Worm (Caenorhabditis elegans) whole organism, young adult: ENCODE data around the gene str-263.
"Not testable (repeated sequence)": the region's sequence is repeated elsewhere in the genome, so short reads cannot be mapped to it uniquely, and the experiment has no call there.

Source experiments
- B0019.2 ChIP-seq: fragments of 200-800 bp; sonication (Bioruptor generic); conservative IDR thresholded peaks from 2 replicates; pipeline ENCODE4 v1.3.6; 2022; ENCODE audit warnings: missing genetic modification reagents, missing genetic modification characterization, missing compliant biosample characterization
- B0261.1 ChIP-seq: sonication (generic microtip); optimal IDR thresholded peaks from 2 replicates; lab custom pipeline; 2016; ENCODE audit warnings: mild to moderate bottlenecking, missing genetic modification characterization, moderate library complexity, missing compliant biosample characterization
- F22D6.2 ChIP-seq: sonication (generic microtip); optimal IDR thresholded peaks from 2 replicates; lab custom pipeline; 2016; ENCODE audit warnings: mild to moderate bottlenecking, missing genetic modification characterization, missing compliant biosample characterization
- F37B4.10 ChIP-seq: fragments of 200-800 bp; sonication (Bioruptor generic); IDR thresholded peaks from 2 replicates; pipeline ENCODE4 v1.3.6; 2022; ENCODE audit warnings: missing genetic modification characterization, missing compliant biosample characterization
- T07F8.4 ChIP-seq: sonication (generic microtip); optimal IDR thresholded peaks from 2 replicates; lab custom pipeline; 2016; ENCODE audit warnings: mild to moderate bottlenecking, missing genetic modification characterization, moderate library complexity, missing compliant biosample characterization
- Y67H2A.10 ChIP-seq: fragments of 200-800 bp; sonication (Bioruptor generic); conservative IDR thresholded peaks from 2 replicates; pipeline ENCODE4 v1.3.6; 2022; ENCODE audit warnings: missing genetic modification reagents, missing genetic modification characterization, missing compliant biosample characterization
- Y79H2A.3 ChIP-seq: fragments of 200-800 bp; sonication (Bioruptor generic); conservative IDR thresholded peaks from 2 replicates; pipeline ENCODE4 v1.3.6; 2022; ENCODE audit warnings: missing genetic modification reagents, missing genetic modification characterization, missing compliant biosample characterization
- Y95B8A.8 ChIP-seq: fragments of 200-800 bp; sonication (Bioruptor generic); IDR thresholded peaks from 2 replicates; pipeline ENCODE4 v1.3.6; 2022; ENCODE audit warnings: missing genetic modification reagents, missing genetic modification characterization, missing compliant biosample characterization
- ZK185.1 ChIP-seq: sonication (generic microtip); optimal IDR thresholded peaks from 2 replicates; lab custom pipeline; 2016; ENCODE audit warnings: mild to moderate bottlenecking, missing genetic modification characterization, missing compliant biosample characterization; ENCODE audit not compliant: poor library complexity, severe bottlenecking
- akir-1 ChIP-seq: fragments of 200-800 bp; sonication (Bioruptor generic); optimal IDR thresholded peaks from 2 replicates; lab custom pipeline; 2018; ENCODE audit warnings: mild to moderate bottlenecking, missing genetic modification characterization, moderate library complexity, missing compliant biosample characterization
- athp-1 ChIP-seq: sonication (generic microtip); optimal IDR thresholded peaks from 2 replicates; lab custom pipeline; 2017; ENCODE audit warnings: mild to moderate bottlenecking, missing genetic modification characterization, missing compliant biosample characterization
- attf-3 ChIP-seq: fragments of 200-800 bp; sonication (Bioruptor generic); conservative IDR thresholded peaks from 2 replicates; pipeline ENCODE4 v1.3.6; 2022; ENCODE audit warnings: missing genetic modification reagents, missing genetic modification characterization, missing compliant biosample characterization
- attf-5 ChIP-seq: fragments of 200-800 bp; sonication (Bioruptor generic); optimal IDR thresholded peaks from 2 replicates; lab custom pipeline; 2018; ENCODE audit warnings: mild to moderate bottlenecking, missing genetic modification characterization, missing compliant biosample characterization
- cebp-2 ChIP-seq: fragments of 200-800 bp; sonication (Bioruptor generic); IDR thresholded peaks from 2 replicates; pipeline ENCODE4 v1.3.6; 2022; ENCODE audit warnings: missing genetic modification characterization, missing compliant biosample characterization
- ceh-91 ChIP-seq: fragments of 200-800 bp; sonication (Bioruptor generic); IDR thresholded peaks from 2 replicates; pipeline ENCODE4 v1.3.6; 2022; ENCODE audit warnings: missing genetic modification reagents, missing genetic modification characterization, missing compliant biosample characterization
- dox-1 ChIP-seq: fragments of 200-800 bp; sonication (Bioruptor generic); IDR thresholded peaks from 2 replicates; pipeline ENCODE4 v1.3.6; 2022; ENCODE audit warnings: missing genetic modification reagents, missing genetic modification characterization, missing compliant biosample characterization
- efl-1 ChIP-seq: fragments of 150-350 bp; optimal IDR thresholded peaks from 2 replicates; lab custom pipeline; 2014; ENCODE audit warnings: missing biosample characterization, missing genetic modification reagents, missing genetic modification characterization
- egl-44 ChIP-seq: fragments of 200-800 bp; sonication (Bioruptor generic); IDR thresholded peaks from 2 replicates; pipeline ENCODE4 v1.3.6; 2022; ENCODE audit warnings: missing genetic modification reagents, missing genetic modification characterization, missing compliant biosample characterization
- egrh-3 ChIP-seq: fragments of 200-800 bp; sonication (Bioruptor generic); IDR thresholded peaks from 2 replicates; pipeline ENCODE4 v1.3.6; 2022; ENCODE audit warnings: missing genetic modification reagents, missing genetic modification characterization, missing compliant biosample characterization
- ekl-4 ChIP-seq: fragments of 200-800 bp; sonication (Bioruptor generic); IDR thresholded peaks from 2 replicates; pipeline ENCODE4 v1.3.6; 2022; ENCODE audit warnings: missing genetic modification reagents, missing genetic modification characterization, missing compliant biosample characterization
- fkh-3 ChIP-seq: sonication (generic microtip); optimal IDR thresholded peaks from 2 replicates; lab custom pipeline; 2016; ENCODE audit warnings: mild to moderate bottlenecking, missing genetic modification characterization, missing compliant biosample characterization
- hmg-1.2 ChIP-seq: fragments of 200-800 bp; sonication (Bioruptor generic); IDR thresholded peaks from 2 replicates; pipeline ENCODE4 v1.3.6; 2022; ENCODE audit warnings: missing genetic modification reagents, missing genetic modification characterization, missing compliant biosample characterization
- lag-1 ChIP-seq: fragments of 200-800 bp; sonication (Bioruptor generic); IDR thresholded peaks from 2 replicates; pipeline ENCODE4 v1.3.6; 2022; ENCODE audit warnings: missing genetic modification reagents, missing genetic modification characterization, missing compliant biosample characterization
- lin-26 ChIP-seq: fragments of 200-800 bp; sonication (Bioruptor generic); IDR thresholded peaks from 2 replicates; pipeline ENCODE4 v1.3.6; 2022; ENCODE audit warnings: missing genetic modification reagents, missing genetic modification characterization, missing compliant biosample characterization
- lin-40 ChIP-seq: sonication (generic microtip); optimal IDR thresholded peaks from 2 replicates; lab custom pipeline; 2016; ENCODE audit warnings: missing genetic modification characterization, mild to moderate bottlenecking, missing compliant biosample characterization, missing genotype, missing genetic modification reagents
- lin-54 ChIP-seq: fragments of 200-800 bp; sonication (Bioruptor generic); optimal IDR thresholded peaks from 2 replicates; lab custom pipeline; 2018; ENCODE audit warnings: mild to moderate bottlenecking, missing genetic modification characterization, missing compliant biosample characterization
- madf-3 ChIP-seq: fragments of 200-800 bp; sonication (Bioruptor generic); IDR thresholded peaks from 2 replicates; pipeline ENCODE4 v1.3.6; 2022; ENCODE audit warnings: missing genetic modification reagents, missing genetic modification characterization, missing compliant biosample characterization
- madf-6 ChIP-seq: fragments of 200-800 bp; sonication (Bioruptor generic); IDR thresholded peaks from 2 replicates; pipeline ENCODE4 v1.3.6; 2022; ENCODE audit warnings: missing genetic modification reagents, missing genetic modification characterization, missing compliant biosample characterization
- mcd-1 ChIP-seq: fragments of 200-800 bp; sonication (Bioruptor generic); IDR thresholded peaks from 2 replicates; pipeline ENCODE4 v1.3.6; 2022; ENCODE audit warnings: missing genetic modification reagents, missing genetic modification characterization, missing compliant biosample characterization
- mxl-1 ChIP-seq: sonication (generic microtip); optimal IDR thresholded peaks from 2 replicates; lab custom pipeline; 2016; ENCODE audit warnings: missing genetic modification characterization, missing compliant biosample characterization
- nfyb-1 ChIP-seq: fragments of 200-800 bp; sonication (Bioruptor generic); IDR thresholded peaks from 2 replicates; pipeline ENCODE4 v1.3.6; 2022; ENCODE audit warnings: missing genetic modification reagents, missing genetic modification characterization, missing compliant biosample characterization
- nhr-27 ChIP-seq: fragments of 200-800 bp; sonication (Bioruptor generic); optimal IDR thresholded peaks from 2 replicates; lab custom pipeline; 2018; ENCODE audit warnings: mild to moderate bottlenecking, missing genetic modification characterization, moderate library complexity, missing compliant biosample characterization
- nhr-80 ChIP-seq: sonication (generic microtip); optimal IDR thresholded peaks from 2 replicates; lab custom pipeline; 2016; ENCODE audit warnings: missing genetic modification characterization, missing compliant biosample characterization
- pha-4 ChIP-seq: fragments of 150-350 bp; sonication (generic microtip); optimal IDR thresholded peaks from 2 replicates; lab custom pipeline; 2014; ENCODE audit warnings: missing biosample characterization, missing genetic modification reagents, missing genetic modification characterization
- rcor-1 ChIP-seq: fragments of 200-800 bp; sonication (Bioruptor generic); IDR thresholded peaks from 2 replicates; pipeline ENCODE4 v1.3.6; 2022; ENCODE audit warnings: missing genetic modification reagents, missing genetic modification characterization, missing compliant biosample characterization
- rec-8 ChIP-seq, 2 experiments: sonication (generic microtip); optimal IDR thresholded peaks; 2 replicates each; lab custom pipeline; 2016; ENCODE audit warnings: mild to moderate bottlenecking in 2 of 2, missing genetic modification characterization in 2 of 2, missing genetic modification reagents in 2 of 2, missing genotype in 2 of 2, missing biosample characterization in 1 of 2, missing compliant biosample characterization in 1 of 2, moderate library complexity in 1 of 2
- sdz-38 ChIP-seq: sonication (generic microtip); optimal IDR thresholded peaks from 2 replicates; lab custom pipeline; 2016; ENCODE audit warnings: missing genotype, missing genetic modification characterization, missing compliant biosample characterization
- snpc-4 ChIP-seq, 5 experiments: fragments of 150-350 bp in 1 of 5; sonication (generic microtip) in 4 of 5; optimal IDR thresholded peaks; 2 replicates each; lab custom pipeline; 2014 to 2018; ENCODE audit warnings: missing genetic modification characterization in 5 of 5, missing biosample characterization in 3 of 5, antibody characterized with exemption in 2 of 5, mild to moderate bottlenecking in 2 of 5, missing compliant biosample characterization in 2 of 5, missing genotype in 2 of 5, moderate library complexity in 2 of 5, missing genetic modification reagents in 1 of 5
- tlf-1 ChIP-seq: fragments of 200-800 bp; sonication (Bioruptor generic); optimal IDR thresholded peaks from 2 replicates; lab custom pipeline; 2018; ENCODE audit warnings: mild to moderate bottlenecking, missing genetic modification characterization, missing compliant biosample characterization
- unc-130 ChIP-seq: sonication (generic microtip); optimal IDR thresholded peaks from 2 replicates; lab custom pipeline; 2016; ENCODE audit warnings: missing genetic modification reagents, missing genetic modification characterization, missing compliant biosample characterization
- ztf-26 ChIP-seq: sonication (generic microtip); optimal IDR thresholded peaks from 2 replicates; lab custom pipeline; 2017; ENCODE audit warnings: missing genetic modification characterization, missing compliant biosample characterization
- ztf-3 ChIP-seq: fragments of 200-800 bp; sonication (Bioruptor generic); optimal IDR thresholded peaks from 2 replicates; lab custom pipeline; 2018; ENCODE audit warnings: mild to moderate bottlenecking, missing genetic modification characterization, missing compliant biosample characterization

str-263 gene

ce11 chrV:15578386-15578785 is 34.6 kb upstream of the str-263 start, which contains the start of gene F28F8.9 (continued):
- TF ChIP-seq mxl-1 (tag; lab: Kevin White, UChicago) (no peak), madf-6 (no peak), attf-5 (GFP tag; lab: Kevin White, UChicago) (peak; percentile 11), F37B4.10 (GFP tag; lab: Robert Waterston, UW) (no peak), fkh-3 (tag; lab: Kevin White, UChicago) (no peak), dox-1 (GFP tag; lab: Robert Waterston, UW) (0 out of 2 replicates have a peak, but pooled peaks have one; percentile 12), pha-4 (tag; lab: Kevin White, UChicago) (no peak), Y79H2A.3 (no peak), ztf-3 (GFP tag; lab: Kevin White, UChicago) (no peak), sdz-38 (tag; lab: Kevin White, UChicago) (no peak), lin-26 (GFP tag; lab: Robert Waterston, UW) (no peak), egrh-3 (GFP tag; lab: Robert Waterston, UW) (no peak), ekl-4 (no peak), B0019.2 (GFP tag; lab: Robert Waterston, UW) (no peak), unc-130 (GFP tag; lab: Kevin White, UChicago) (no peak), athp-1 (tag; lab: Kevin White, UChicago) (no peak), nhr-27 (tag; lab: Kevin White, UChicago) (no peak), lag-1 (GFP tag; lab: Robert Waterston, UW) (no peak), lin-40 (tag; lab: Kevin White, UChicago) (no peak), lin-54 (GFP tag; lab: Kevin White, UChicago) (peak; percentile 66), B0261.1 (tag; lab: Kevin White, UChicago) (no peak), T07F8.4 (no peak), attf-3 (GFP tag; lab: Robert Waterston, UW) (peak; percentile 89), rec-8 (tag; optimal IDR thresholded peaks at IDR 0.05; lab: Kevin White, UChicago) (no peak), efl-1 (GFP tag; lab: Kevin White, UChicago) (peak; percentile 17), Y67H2A.10 (GFP tag; lab: Robert Waterston, UW) (no peak)

- TF ChIP-seq nfyb-1 (GFP tag; lab: Robert Waterston, UW) = peak; percentile 80
Observed at ce11 chrV:15581440-15581839, 31.5 kb upstream of the str-263 start.

ce11 chrV:15585744-15586143 is 27.2 kb upstream of the str-263 start:
- TF ChIP-seq hmg-1.2 (GFP tag; lab: Robert Waterston, UW) = peak; percentile 71
- peak; percentile 18; the same call in 1 of the 2 replicates for TF ChIP-seq dox-1 (GFP tag; lab: Robert Waterston, UW)

ce11 chrV:15590183-15590667 is 22.8 kb upstream of the str-263 start, which contains the start of gene F28F8.7:
Gene F28F8.7, minus strand, starts transcription at chrV:15590617.
- TF ChIP-seq snpc-4 (GFP tag; optimal IDR thresholded peaks at IDR 0.05; lab: Kevin White, UChicago) = not testable (repeated sequence)
- peak in 2 of 4 experiments; percentile 63 to 82 for TF ChIP-seq snpc-4 (tag; optimal IDR thresholded peaks at IDR 0.05; lab: Kevin White, UChicago)
- peak; percentile 59; the same call in 1 of the 2 replicates for TF ChIP-seq ceh-91
- peak; percentile 79 for TF ChIP-seq Y95B8A.8
- peak; percentile 45 for TF ChIP-seq Y79H2A.3
- peak; percentile 44 for TF ChIP-seq ztf-26
- peak; percentile 81 for TF ChIP-seq tlf-1 (GFP tag; lab: Kevin White, UChicago)
- TF ChIP-seq akir-1 (GFP tag; lab: Kevin White, UChicago) = peak; percentile 18
- 0 out of 2 replicates have a peak, but pooled peaks have one; percentile 30 for TF ChIP-seq egl-44 (GFP tag; lab: Robert Waterston, UW)
- TF ChIP-seq athp-1 (tag; lab: Kevin White, UChicago) = peak; percentile 38
- peak; percentile 95 for TF ChIP-seq dox-1 (GFP tag; lab: Robert Waterston, UW)
- TF ChIP-seq madf-3 (GFP tag; lab: Robert Waterston, UW) = peak; percentile 69; the same call in 1 of the 2 replicates
- 0 out of 2 replicates have a peak, but pooled peaks have one; percentile 15 for TF ChIP-seq egrh-3 (GFP tag; lab: Robert Waterston, UW)
- peak; percentile 55 for TF ChIP-seq F22D6.2 (tag; lab: Kevin White, UChicago)
- peak; percentile 68; the same call in 1 of the 2 replicates for TF ChIP-seq rcor-1 (GFP tag; lab: Robert Waterston, UW)
- TF ChIP-seq mcd-1 (GFP tag; lab: Robert Waterston, UW) = peak; percentile 93
- peak; percentile 75 for TF ChIP-seq nhr-80 (tag; lab: Kevin White, UChicago)
- peak; percentile 95; the same call in 1 of the 2 replicates for TF ChIP-seq cebp-2 (GFP tag; lab: Robert Waterston, UW)
- TF ChIP-seq ZK185.1 (tag; lab: Kevin White, UChicago) = peak; percentile 61
- peak; percentile 51; the same call in 1 of the 2 replicates for TF ChIP-seq ekl-4
